Fruit fly (Drosophila melanogaster) whole organism, embryonic: Measurements from ENCODE around the gene Ptpmeg2.

ENCODE experiments used
- Ada2b ChIP-seq: fragments of 200-800 bp; sonication (Bioruptor generic); IDR thresholded peaks from 2 replicates; pipeline ENCODE4 v1.3.6; 2022; ENCODE audit warnings: missing biosample characterization, missing genetic modification characterization
- CG10321 ChIP-seq: fragments of 200-800 bp; sonication (Bioruptor generic); IDR thresholded peaks from 2 replicates; pipeline ENCODE4 v1.3.6; 2022; ENCODE audit warnings: missing biosample characterization, missing genetic modification characterization
- CG12659 ChIP-seq: fragments of 200-800 bp; sonication (Bioruptor generic); optimal IDR thresholded peaks from 3 replicates; lab custom pipeline; 2017; ENCODE audit warnings: mild to moderate bottlenecking, missing biosample characterization, missing genetic modification reagents, missing genetic modification characterization
- CG12769 ChIP-seq: fragments of 200-800 bp; sonication (Bioruptor generic); optimal IDR thresholded peaks from 2 replicates; lab custom pipeline; 2019; ENCODE audit warnings: missing biosample characterization, mild to moderate bottlenecking, missing genetic modification characterization, moderate library complexity
- CG14710 ChIP-seq: fragments of 200-800 bp; sonication (Bioruptor generic); optimal IDR thresholded peaks from 3 replicates; lab custom pipeline; 2019; ENCODE audit warnings: missing biosample characterization, mild to moderate bottlenecking, missing genetic modification characterization, moderate library complexity
- CG14860 ChIP-seq: fragments of 200-800 bp; sonication (Bioruptor generic); IDR thresholded peaks from 3 replicates; pipeline ENCODE4 v1.3.6; 2022; ENCODE audit warnings: missing biosample characterization, missing genetic modification characterization; ENCODE audit not compliant: partially characterized antibody
- CG14965 ChIP-seq: fragments of 200-800 bp; sonication (Bioruptor generic); optimal IDR thresholded peaks from 2 replicates; lab custom pipeline; 2016; ENCODE audit warnings: missing biosample characterization, missing genetic modification characterization, borderline replicate concordance
- CG17186 ChIP-seq: fragments of 200-800 bp; sonication (Bioruptor generic); optimal IDR thresholded peaks from 3 replicates; lab custom pipeline; 2017; ENCODE audit warnings: missing biosample characterization, missing genetic modification reagents, missing genetic modification characterization
- CG17829 ChIP-seq: fragments of 200-800 bp; optimal IDR thresholded peaks from 2 replicates; lab custom pipeline; 2019; ENCODE audit warnings: missing biosample characterization, mild to moderate bottlenecking, missing genetic modification characterization, moderate library complexity
- CG1792 ChIP-seq: fragments of 200-800 bp; sonication (Bioruptor generic); optimal IDR thresholded peaks from 2 replicates; lab custom pipeline; 2016; ENCODE audit warnings: missing biosample characterization, missing genetic modification characterization
- CG1832 ChIP-seq: fragments of 200-800 bp; sonication (Bioruptor generic); optimal IDR thresholded peaks from 2 replicates; lab custom pipeline; 2017; ENCODE audit warnings: missing biosample characterization, mild to moderate bottlenecking, missing genetic modification characterization, inconsistent platforms
- CG18764 ChIP-seq: fragments of 200-800 bp; sonication (Bioruptor generic); optimal IDR thresholded peaks from 3 replicates; lab custom pipeline; 2016; ENCODE audit warnings: missing biosample characterization, missing genetic modification characterization
- CG30403 ChIP-seq: fragments of 200-800 bp; sonication (Bioruptor generic); optimal IDR thresholded peaks from 3 replicates; lab custom pipeline; 2016; ENCODE audit warnings: missing biosample characterization, missing genetic modification characterization
- CG31441 ChIP-seq: fragments of 200-800 bp; sonication (Bioruptor generic); IDR thresholded peaks from 2 replicates; pipeline ENCODE4 v1.3.6; 2022; ENCODE audit warnings: missing biosample characterization, missing genetic modification characterization
- CG34376 ChIP-seq: fragments of 200-800 bp; sonication (Bioruptor generic); optimal IDR thresholded peaks from 2 replicates; lab custom pipeline; 2018; ENCODE audit warnings: missing biosample characterization, mild to moderate bottlenecking, missing genetic modification characterization
- CG6791 ChIP-seq: fragments of 200-800 bp; sonication (Bioruptor generic); IDR thresholded peaks from 3 replicates; pipeline ENCODE4 v1.3.6; 2022; ENCODE audit warnings: missing biosample characterization, missing genetic modification characterization; ENCODE audit not compliant: partially characterized antibody
- Doc3 ChIP-seq: fragments of 200-800 bp; sonication (Bioruptor generic); IDR thresholded peaks from 3 replicates; pipeline ENCODE4 v1.3.6; 2022; ENCODE audit warnings: missing biosample characterization, missing genetic modification characterization; ENCODE audit not compliant: partially characterized antibody
- Dp ChIP-seq: fragments of 200-800 bp; sonication (Bioruptor generic); optimal IDR thresholded peaks from 2 replicates; lab custom pipeline; 2018; ENCODE audit warnings: missing biosample characterization, mild to moderate bottlenecking, missing genetic modification characterization, moderate library complexity
- Dref ChIP-seq: fragments of 200-800 bp; sonication (Bioruptor generic); IDR thresholded peaks from 2 replicates; pipeline ENCODE4 v1.3.6; 2022; ENCODE audit warnings: missing biosample characterization, missing genetic modification characterization
- Ets65A ChIP-seq: fragments of 200-800 bp; sonication (Bioruptor generic); peaks from one replicate; lab custom pipeline; 2016; ENCODE audit warnings: missing biosample characterization, missing genetic modification characterization
- Ets97D ChIP-seq: fragments of 200-800 bp; sonication (Bioruptor generic); optimal IDR thresholded peaks from 3 replicates; lab custom pipeline; 2016; ENCODE audit warnings: missing biosample characterization, missing genetic modification characterization
- HLH3B ChIP-seq: fragments of 200-800 bp; sonication (Bioruptor generic); IDR thresholded peaks from 2 replicates; pipeline ENCODE4 v1.3.6; 2022; ENCODE audit warnings: missing biosample characterization, missing genetic modification characterization
- Trl ChIP-seq, 3 experiments: fragments of >200 bp in 2 of 3; fragments of 200-800 bp in 1 of 3; sonication (Bioruptor generic) in 1 of 3; optimal IDR thresholded peaks; 2 replicates in 1 of 3; 3 replicates in 2 of 3; lab custom pipeline; 2016 to 2017; ENCODE audit warnings: missing biosample characterization in 1 of 3, missing genetic modification characterization in 1 of 3
- amos ChIP-seq: fragments of 200-800 bp; sonication (Bioruptor generic); IDR thresholded peaks from 2 replicates; pipeline ENCODE4 v1.3.6; 2022; ENCODE audit warnings: missing biosample characterization, missing genetic modification characterization; ENCODE audit not compliant: partially characterized antibody
- ash1 ChIP-seq: fragments of 200-800 bp; sonication (Bioruptor generic); optimal IDR thresholded peaks from 2 replicates; lab custom pipeline; 2018; ENCODE audit warnings: missing biosample characterization, mild to moderate bottlenecking, missing genetic modification characterization
- bigmax ChIP-seq: fragments of 200-800 bp; sonication (Bioruptor generic); optimal IDR thresholded peaks from 2 replicates; lab custom pipeline; 2018; ENCODE audit warnings: missing biosample characterization, mild to moderate bottlenecking, missing genetic modification characterization
- chinmo ChIP-seq: fragments of 200-800 bp; sonication (Bioruptor generic); IDR thresholded peaks from 4 replicates; pipeline ENCODE4 v1.3.6; 2022; ENCODE audit warnings: missing biosample characterization, missing genetic modification characterization; ENCODE audit not compliant: partially characterized antibody
- ci ChIP-seq: fragments of 200-800 bp; sonication (Bioruptor generic); IDR thresholded peaks from 3 replicates; pipeline ENCODE4 v1.3.6; 2022; ENCODE audit warnings: missing biosample characterization, missing genetic modification characterization
- corto ChIP-seq: fragments of 200-800 bp; sonication (Bioruptor generic); optimal IDR thresholded peaks from 2 replicates; lab custom pipeline; 2016; ENCODE audit warnings: missing biosample characterization, mild to moderate bottlenecking, missing genetic modification characterization, moderate library complexity
- ewg ChIP-seq: fragments of 200-800 bp; sonication (Bioruptor generic); optimal IDR thresholded peaks from 3 replicates; lab custom pipeline; 2017; ENCODE audit warnings: mild to moderate bottlenecking, missing biosample characterization, missing genetic modification reagents, missing genetic modification characterization
- fd3F ChIP-seq: fragments of 200-800 bp; sonication (Bioruptor generic); optimal IDR thresholded peaks from 2 replicates; lab custom pipeline; 2018; ENCODE audit warnings: missing biosample characterization, mild to moderate bottlenecking, missing genetic modification characterization, moderate library complexity
- fu2 ChIP-seq: fragments of 200-800 bp; sonication (Bioruptor generic); optimal IDR thresholded peaks from 2 replicates; lab custom pipeline; 2016; ENCODE audit warnings: missing biosample characterization, missing genetic modification characterization
- gfzf ChIP-seq: fragments of 200-800 bp; sonication (Bioruptor generic); optimal IDR thresholded peaks from 2 replicates; lab custom pipeline; 2016; ENCODE audit warnings: missing biosample characterization, mild to moderate bottlenecking, missing genetic modification characterization, moderate library complexity
- hbn ChIP-seq: fragments of 200-800 bp; sonication (Bioruptor generic); IDR thresholded peaks from 2 replicates; pipeline ENCODE4 v1.3.6; 2022; ENCODE audit warnings: missing biosample characterization, missing genetic modification characterization; ENCODE audit not compliant: partially characterized antibody
- insv ChIP-seq, 2 experiments: fragments of 200-800 bp; sonication (Bioruptor generic); optimal IDR thresholded peaks; 3 replicates each; lab custom pipeline; 2016 to 2018; ENCODE audit warnings: missing biosample characterization in 2 of 2, missing genetic modification characterization in 2 of 2
- inv ChIP-seq: fragments of 200-800 bp; sonication (Bioruptor generic); IDR thresholded peaks from 2 replicates; pipeline ENCODE4 v1.3.6; 2022; ENCODE audit warnings: missing biosample characterization, missing genetic modification characterization; ENCODE audit not compliant: partially characterized antibody
- knrl ChIP-seq: fragments of 200-800 bp; sonication (Bioruptor generic); IDR thresholded peaks from 3 replicates; pipeline ENCODE4 v1.3.6; 2022; ENCODE audit warnings: missing biosample characterization, missing genetic modification characterization; ENCODE audit not compliant: partially characterized antibody
- mld ChIP-seq: fragments of 200-800 bp; sonication (Bioruptor generic); IDR thresholded peaks from 3 replicates; pipeline ENCODE4 v1.3.6; 2022; ENCODE audit warnings: missing biosample characterization, missing genetic modification characterization; ENCODE audit not compliant: partially characterized antibody
- nerfin-1 ChIP-seq: fragments of 200-800 bp; sonication (Bioruptor generic); optimal IDR thresholded peaks from 3 replicates; lab custom pipeline; 2019; ENCODE audit warnings: missing biosample characterization, mild to moderate bottlenecking, missing genetic modification characterization, moderate library complexity
- nmo ChIP-seq: fragments of 200-800 bp; sonication (Bioruptor generic); optimal IDR thresholded peaks from 2 replicates; lab custom pipeline; 2018; ENCODE audit warnings: missing biosample characterization, mild to moderate bottlenecking, missing genetic modification characterization, moderate library complexity
- nom ChIP-seq: fragments of 200-800 bp; sonication (Bioruptor generic); optimal IDR thresholded peaks from 2 replicates; lab custom pipeline; 2017; ENCODE audit warnings: missing biosample characterization, missing genetic modification characterization, mild to moderate bottlenecking, moderate library complexity, missing genetic modification reagents
- odd ChIP-seq: fragments of 200-800 bp; sonication (Bioruptor generic); optimal IDR thresholded peaks from 2 replicates; lab custom pipeline; 2017; ENCODE audit warnings: missing biosample characterization, mild to moderate bottlenecking, missing genetic modification characterization
- sna ChIP-seq: fragments of 200-800 bp; sonication (Bioruptor generic); IDR thresholded peaks from 2 replicates; pipeline ENCODE4 v1.3.6; 2022; ENCODE audit warnings: missing biosample characterization, missing genetic modification characterization; ENCODE audit not compliant: partially characterized antibody
- trem ChIP-seq: fragments of 200-800 bp; optimal IDR thresholded peaks from 3 replicates; lab custom pipeline; 2019; ENCODE audit warnings: missing biosample characterization, mild to moderate bottlenecking, missing genetic modification characterization, moderate library complexity
- vfl ChIP-seq: fragments of 200-800 bp; sonication (Bioruptor generic); optimal IDR thresholded peaks from 2 replicates; lab custom pipeline; 2016; ENCODE audit warnings: missing biosample characterization, missing genetic modification characterization
- zen2 ChIP-seq: fragments of 200-800 bp; sonication (Bioruptor generic); IDR thresholded peaks from 3 replicates; pipeline ENCODE4 v1.3.6; 2022; ENCODE audit warnings: missing biosample characterization, missing genetic modification characterization; ENCODE audit not compliant: partially characterized antibody

Ptpmeg2 gene

DNA sequence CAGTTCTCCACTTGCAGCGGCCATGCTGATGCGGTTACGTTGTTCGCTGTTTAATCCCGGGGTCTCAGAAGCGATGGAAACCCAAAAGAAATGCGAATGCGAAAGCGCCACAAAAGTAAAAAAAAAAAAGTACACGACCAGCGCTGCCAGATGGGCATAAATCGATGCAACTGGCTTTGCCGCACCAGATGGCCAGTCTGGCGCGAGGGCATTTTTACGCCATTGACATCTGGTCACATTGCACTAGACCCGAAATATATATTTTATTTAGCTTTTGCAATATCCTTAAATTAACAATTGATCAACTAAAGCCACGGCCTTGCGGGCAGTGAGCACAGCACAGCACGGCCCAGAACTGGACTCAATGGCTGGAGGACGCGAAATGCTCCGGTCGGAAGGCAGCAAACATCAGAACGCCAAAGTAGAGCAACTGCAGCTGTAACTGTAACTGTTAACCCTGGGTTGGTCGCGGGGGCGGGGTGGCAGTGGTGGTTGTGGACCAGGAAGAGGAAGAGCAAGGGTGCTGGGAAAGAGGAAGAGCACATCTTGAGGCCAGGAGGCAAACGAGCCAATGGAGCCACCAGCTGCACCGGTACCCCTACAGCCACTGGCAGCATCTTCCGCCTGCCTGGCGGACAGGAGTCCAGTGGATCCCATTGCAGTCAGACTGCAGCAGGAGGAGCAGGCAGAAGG, 50.1 kb downstream of the Ptpmeg2 start, which contains the start of the genes LysRS and Hecw (continued):
- TF ChIP-seq CG18764 (GFP tag; lab: Kevin White, UChicago) (no peak), CG10321 (GFP tag; lab: Robert Waterston, UW) (no peak), nerfin-1 (no peak), CG31441 (GFP tag; lab: Robert Waterston, UW) (no peak), nmo (GFP tag; lab: Kevin White, UChicago) (peak; percentile 25), Ets65A (GFP tag; lab: Kevin White, UChicago) (peak; percentile 40), CG34376 (GFP tag; lab: Kevin White, UChicago) (no peak), CG1792 (no peak), ci (GFP tag; lab: Robert Waterston, UW) (peak; percentile 25; the same call in 1 of the 3 replicates), HLH3B (GFP tag; lab: Robert Waterston, UW) (no peak), CG17186 (GFP tag; lab: Kevin White, UChicago) (peak; percentile 52), nom (GFP tag; lab: Kevin White, UChicago) (peak; percentile 49), CG14710 (tag; lab: Kevin White, UChicago) (peak; percentile 46), bigmax (peak; percentile 97), zen2 (GFP tag; lab: Robert Waterston, UW) (0 out of 3 replicates have a peak, but pooled peaks have one; percentile 18), Doc3 (GFP tag; lab: Robert Waterston, UW) (0 out of 3 replicates have a peak, but pooled peaks have one; percentile 16), ash1 (no peak), corto (GFP tag; lab: Kevin White, UChicago) (no peak), CG12769 (tag; lab: Kevin White, UChicago) (no peak), chinmo (GFP tag; lab: Robert Waterston, UW) (0 out of 4 replicates have a peak, but pooled peaks have one; percentile 67), sna (GFP tag; lab: Robert Waterston, UW) (no peak), Dp (GFP tag; lab: Kevin White, UChicago) (peak; percentile 63), fd3F (GFP tag; lab: Kevin White, UChicago) (no peak), Ada2b (GFP tag; lab: Robert Waterston, UW) (no peak), Ets97D (GFP tag; lab: Kevin White, UChicago) (peak; percentile 65), Dref (GFP tag; lab: Robert Waterston, UW) (peak; percentile 52), ewg (GFP tag; lab: Kevin White, UChicago) (no peak)

- peak; percentile 69 for TF ChIP-seq CG6791 (GFP tag; lab: Robert Waterston, UW)
- TF ChIP-seq Trl (optimal IDR thresholded peaks at IDR 0.05; lab: Kevin White, UChicago): no peak
- no peak for TF ChIP-seq Trl (GFP tag; optimal IDR thresholded peaks at IDR 0.05; lab: Kevin White, UChicago)
- TF ChIP-seq trem (tag; lab: Kevin White, UChicago): peak; percentile 29
- TF ChIP-seq mld (GFP tag; lab: Robert Waterston, UW): 0 out of 3 replicates have a peak, but pooled peaks have one; percentile 46
- TF ChIP-seq CG17829 (tag; lab: Kevin White, UChicago): no peak
- TF ChIP-seq odd (GFP tag; lab: Kevin White, UChicago): no peak
- peak; percentile 60 to 92 for TF ChIP-seq insv (GFP tag; optimal IDR thresholded peaks at IDR 0.05; lab: Kevin White, UChicago)
- peak; percentile 36; the same call in 1 of the 3 replicates for TF ChIP-seq CG14860 (GFP tag; lab: Robert Waterston, UW)
- TF ChIP-seq CG30403: no peak
- peak; percentile 5 for TF ChIP-seq gfzf (GFP tag; lab: Kevin White, UChicago)
- TF ChIP-seq hbn: peak; percentile 62
- TF ChIP-seq CG1832 (GFP tag; lab: Kevin White, UChicago): no peak
- TF ChIP-seq knrl (GFP tag; lab: Robert Waterston, UW): peak; percentile 38; the same call in 1 of the 3 replicates
- TF ChIP-seq CG12659 (GFP tag; lab: Kevin White, UChicago): peak; percentile 6
- TF ChIP-seq CG14965: no peak
- TF ChIP-seq fu2 (GFP tag; lab: Kevin White, UChicago): no peak
- no peak for TF ChIP-seq vfl
- TF ChIP-seq amos (GFP tag; lab: Robert Waterston, UW): peak; percentile 69
- peak; percentile 71 for TF ChIP-seq sna (GFP tag; lab: Robert Waterston, UW)
- TF ChIP-seq inv: 0 out of 2 replicates have a peak, but pooled peaks have one; percentile 11
Measured at dm6 chrX:9605783-9606182, 53.2 kb downstream of the Ptpmeg2 start, which contains the start of gene Lst8. TSS of gene Lst8 (minus strand) at chrX:9605969.
